Worm (Caenorhabditis elegans) whole organism, young adult: ENCODE results near the gene Y55H10A.2.
A peak's percentile ranks its signal among the peaks of the same experiment; 100 is the strongest.

Source experiments
- C06A6.2 ChIP-seq: fragments of 200-800 bp; sonication (Bioruptor generic); conservative IDR thresholded peaks from 2 replicates; pipeline ENCODE4 v1.3.6; 2022; ENCODE audit warnings: missing genetic modification characterization, missing compliant biosample characterization
- C17E4.6 ChIP-seq: fragments of 200-800 bp; sonication (Bioruptor generic); IDR thresholded peaks from 2 replicates; pipeline ENCODE4 v1.3.6; 2022; ENCODE audit warnings: missing genetic modification reagents, missing genetic modification characterization, missing compliant biosample characterization
- F22D6.2 ChIP-seq: sonication (generic microtip); optimal IDR thresholded peaks from 2 replicates; lab custom pipeline; 2016; ENCODE audit warnings: mild to moderate bottlenecking, missing genetic modification characterization, missing compliant biosample characterization
- F23B12.7 ChIP-seq: sonication (generic microtip); optimal IDR thresholded peaks from 2 replicates; lab custom pipeline; 2017; ENCODE audit warnings: missing genetic modification characterization, mild to moderate bottlenecking, missing compliant biosample characterization, antibody characterized with exemption, moderate library complexity; ENCODE audit not compliant: insufficient read depth
- K11D2.4 ChIP-seq: fragments of 200-800 bp; sonication (Bioruptor generic); IDR thresholded peaks from 2 replicates; pipeline ENCODE4 v1.3.6; 2022; ENCODE audit warnings: missing genetic modification reagents, missing genetic modification characterization, missing compliant biosample characterization
- K12H6.12 ChIP-seq: fragments of 200-800 bp; sonication (Bioruptor generic); optimal IDR thresholded peaks from 2 replicates; lab custom pipeline; 2018; ENCODE audit warnings: mild to moderate bottlenecking, missing genetic modification characterization, missing compliant biosample characterization
- Y79H2A.3 ChIP-seq: fragments of 200-800 bp; sonication (Bioruptor generic); conservative IDR thresholded peaks from 2 replicates; pipeline ENCODE4 v1.3.6; 2022; ENCODE audit warnings: missing genetic modification reagents, missing genetic modification characterization, missing compliant biosample characterization
- aptf-3 ChIP-seq: fragments of 200-800 bp; sonication (Bioruptor generic); IDR thresholded peaks from 2 replicates; pipeline ENCODE4 v1.3.6; 2022; ENCODE audit warnings: missing genetic modification characterization, missing compliant biosample characterization
- atf-7 ChIP-seq: sonication (generic microtip); optimal IDR thresholded peaks from 2 replicates; lab custom pipeline; 2017; ENCODE audit warnings: mild to moderate bottlenecking, missing genetic modification characterization, missing compliant biosample characterization
- attf-3 ChIP-seq: fragments of 200-800 bp; sonication (Bioruptor generic); conservative IDR thresholded peaks from 2 replicates; pipeline ENCODE4 v1.3.6; 2022; ENCODE audit warnings: missing genetic modification reagents, missing genetic modification characterization, missing compliant biosample characterization
- attf-5 ChIP-seq: fragments of 200-800 bp; sonication (Bioruptor generic); optimal IDR thresholded peaks from 2 replicates; lab custom pipeline; 2018; ENCODE audit warnings: mild to moderate bottlenecking, missing genetic modification characterization, missing compliant biosample characterization
- cebp-1 ChIP-seq, 2 experiments: fragments of 200-800 bp in 1 of 2; sonication (Bioruptor generic) in 1 of 2; sonication (generic microtip) in 1 of 2; IDR thresholded peaks in 1 of 2; optimal IDR thresholded peaks in 1 of 2; 2 replicates each; pipeline versions ENCODE4 v1.3.6 to Lab custom; 2017 to 2022; ENCODE audit warnings: missing compliant biosample characterization in 2 of 2, missing genetic modification characterization in 2 of 2, mild to moderate bottlenecking in 1 of 2, missing genetic modification reagents in 1 of 2, moderate library complexity in 1 of 2
- chd-7 ChIP-seq: sonication (generic microtip); optimal IDR thresholded peaks from 2 replicates; lab custom pipeline; 2016; ENCODE audit warnings: mild to moderate bottlenecking, missing genetic modification characterization, moderate library complexity, missing compliant biosample characterization
- dpff-1 ChIP-seq: sonication (generic microtip); optimal IDR thresholded peaks from 2 replicates; lab custom pipeline; 2017; ENCODE audit warnings: mild to moderate bottlenecking, missing genetic modification characterization, missing compliant biosample characterization
- dpl-1 ChIP-seq: fragments of 150-350 bp; optimal IDR thresholded peaks from 2 replicates; lab custom pipeline; 2014; ENCODE audit warnings: missing biosample characterization, missing genetic modification reagents, missing genetic modification characterization
- egrh-3 ChIP-seq: fragments of 200-800 bp; sonication (Bioruptor generic); IDR thresholded peaks from 2 replicates; pipeline ENCODE4 v1.3.6; 2022; ENCODE audit warnings: missing genetic modification reagents, missing genetic modification characterization, missing compliant biosample characterization
- ekl-4 ChIP-seq: fragments of 200-800 bp; sonication (Bioruptor generic); IDR thresholded peaks from 2 replicates; pipeline ENCODE4 v1.3.6; 2022; ENCODE audit warnings: missing genetic modification reagents, missing genetic modification characterization, missing compliant biosample characterization
- hmg-1.2 ChIP-seq: fragments of 200-800 bp; sonication (Bioruptor generic); IDR thresholded peaks from 2 replicates; pipeline ENCODE4 v1.3.6; 2022; ENCODE audit warnings: missing genetic modification reagents, missing genetic modification characterization, missing compliant biosample characterization
- hsf-1 ChIP-seq: fragments of 200-800 bp; sonication (Bioruptor generic); IDR thresholded peaks from 2 replicates; pipeline ENCODE4 v1.3.6; 2022; ENCODE audit warnings: missing genetic modification reagents, missing genetic modification characterization, missing compliant biosample characterization
- lin-35 ChIP-seq, 3 experiments: fragments of 150-350 bp in 2 of 3; sonication (generic microtip) in 1 of 3; optimal IDR thresholded peaks; 2 replicates each; lab custom pipeline; 2014 to 2018; ENCODE audit warnings: missing biosample characterization in 3 of 3, missing genetic modification characterization in 3 of 3, missing genetic modification reagents in 3 of 3
- lin-40 ChIP-seq: sonication (generic microtip); optimal IDR thresholded peaks from 2 replicates; lab custom pipeline; 2016; ENCODE audit warnings: missing genetic modification characterization, mild to moderate bottlenecking, missing compliant biosample characterization, missing genotype, missing genetic modification reagents
- lin-54 ChIP-seq: fragments of 200-800 bp; sonication (Bioruptor generic); optimal IDR thresholded peaks from 2 replicates; lab custom pipeline; 2018; ENCODE audit warnings: mild to moderate bottlenecking, missing genetic modification characterization, missing compliant biosample characterization
- mel-28 ChIP-seq: sonication (generic microtip); optimal IDR thresholded peaks from 2 replicates; lab custom pipeline; 2016; ENCODE audit warnings: borderline replicate concordance, mild to moderate bottlenecking, missing genetic modification characterization, missing compliant biosample characterization
- nfyb-1 ChIP-seq: fragments of 200-800 bp; sonication (Bioruptor generic); IDR thresholded peaks from 2 replicates; pipeline ENCODE4 v1.3.6; 2022; ENCODE audit warnings: missing genetic modification reagents, missing genetic modification characterization, missing compliant biosample characterization
- rec-8 ChIP-seq, 2 experiments: sonication (generic microtip); optimal IDR thresholded peaks; 2 replicates each; lab custom pipeline; 2016; ENCODE audit warnings: mild to moderate bottlenecking in 2 of 2, missing genetic modification characterization in 2 of 2, missing genetic modification reagents in 2 of 2, missing genotype in 2 of 2, missing biosample characterization in 1 of 2, missing compliant biosample characterization in 1 of 2, moderate library complexity in 1 of 2
- rpc-1 ChIP-seq, 2 experiments: fragments of 150-350 bp in 1 of 2; sonication (generic microtip) in 1 of 2; optimal IDR thresholded peaks; 2 replicates each; lab custom pipeline; 2014 to 2018; ENCODE audit warnings: missing biosample characterization in 1 of 2, missing genetic modification characterization in 1 of 2, missing genetic modification reagents in 1 of 2, missing genotype in 1 of 2
- sdz-38 ChIP-seq: sonication (generic microtip); optimal IDR thresholded peaks from 2 replicates; lab custom pipeline; 2016; ENCODE audit warnings: missing genotype, missing genetic modification characterization, missing compliant biosample characterization
- snpc-1.1 ChIP-seq: sonication (generic microtip); optimal IDR thresholded peaks from 2 replicates; lab custom pipeline; 2017; ENCODE audit warnings: missing genetic modification characterization, mild to moderate bottlenecking, missing compliant biosample characterization, antibody characterized with exemption, moderate library complexity, missing genotype, missing genetic modification reagents; ENCODE audit not compliant: insufficient read depth
- somi-1 ChIP-seq: fragments of 200-800 bp; sonication (Bioruptor generic); optimal IDR thresholded peaks from 2 replicates; lab custom pipeline; 2018; ENCODE audit warnings: mild to moderate bottlenecking, missing genetic modification characterization, missing compliant biosample characterization
- tbp1 ChIP-seq: fragments of 200-800 bp; sonication (Bioruptor generic); optimal IDR thresholded peaks from 2 replicates; lab custom pipeline; 2018; ENCODE audit warnings: mild to moderate bottlenecking, missing genetic modification characterization, missing compliant biosample characterization
- tbx-9 ChIP-seq: sonication (generic microtip); optimal IDR thresholded peaks from 2 replicates; lab custom pipeline; 2016; ENCODE audit warnings: borderline replicate concordance, missing genetic modification characterization, inconsistent platforms, missing compliant biosample characterization
- tlf-1 ChIP-seq: fragments of 200-800 bp; sonication (Bioruptor generic); optimal IDR thresholded peaks from 2 replicates; lab custom pipeline; 2018; ENCODE audit warnings: mild to moderate bottlenecking, missing genetic modification characterization, missing compliant biosample characterization
- ztf-18 ChIP-seq: sonication (generic microtip); optimal IDR thresholded peaks from 2 replicates; lab custom pipeline; 2016; ENCODE audit warnings: missing genotype, mild to moderate bottlenecking, missing genetic modification characterization, missing compliant biosample characterization
- ztf-28 ChIP-seq: fragments of 200-800 bp; sonication (Bioruptor generic); IDR thresholded peaks from 2 replicates; pipeline ENCODE4 v1.3.6; 2022; ENCODE audit warnings: missing genetic modification reagents, missing genetic modification characterization, missing compliant biosample characterization
- ztf-3 ChIP-seq: fragments of 200-800 bp; sonication (Bioruptor generic); optimal IDR thresholded peaks from 2 replicates; lab custom pipeline; 2018; ENCODE audit warnings: mild to moderate bottlenecking, missing genetic modification characterization, missing compliant biosample characterization

Y55H10A.2 gene

DNA sequence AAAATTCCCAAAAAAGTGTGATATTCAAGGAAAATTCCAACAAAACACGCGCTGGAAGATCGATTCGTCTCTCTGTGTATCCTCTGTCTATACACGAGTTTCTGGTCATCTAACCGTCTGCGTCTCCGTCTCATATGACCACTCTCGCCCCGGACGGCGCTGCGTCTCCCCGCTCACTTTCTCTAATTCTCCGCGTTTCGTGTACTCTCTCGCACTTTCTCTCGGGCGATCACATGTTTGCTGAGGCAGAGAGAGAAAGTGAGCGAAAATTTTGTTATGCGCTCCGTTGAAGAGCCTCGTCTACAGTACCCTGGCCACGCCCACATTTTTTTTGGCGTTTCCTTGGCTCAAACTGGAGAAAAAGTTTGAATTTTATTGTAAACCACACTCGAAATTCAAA, 21.3 kb downstream of the Y55H10A.2 start (continued):
- TF ChIP-seq F23B12.7 (tag; lab: Kevin White, UChicago) (no peak), F22D6.2 (tag; lab: Kevin White, UChicago) (peak; percentile 48), snpc-1.1 (tag; lab: Kevin White, UChicago) (no peak), egrh-3 (GFP tag; lab: Robert Waterston, UW) (0 out of 2 replicates have a peak, but pooled peaks have one; percentile 23), tbx-9 (tag; lab: Kevin White, UChicago) (no peak), C06A6.2 (GFP tag; lab: Robert Waterston, UW) (peak; percentile 66), cebp-1 (GFP tag; IDR thresholded peaks at IDR 0.05; lab: Robert Waterston, UW) (peak; percentile 64), cebp-1 (tag; optimal IDR thresholded peaks at IDR 0.05; lab: Kevin White, UChicago) (peak; percentile 90), attf-5 (peak; percentile 95), dpl-1 (peak; percentile 10), Y79H2A.3 (GFP tag; lab: Robert Waterston, UW) (no peak), attf-3 (GFP tag; lab: Robert Waterston, UW) (peak; percentile 61; the same call in 1 of the 2 replicates), mel-28 (tag; lab: Kevin White, UChicago) (no peak), nfyb-1 (GFP tag; lab: Robert Waterston, UW) (peak; percentile 82), K11D2.4 (peak; percentile 85), rpc-1 (optimal IDR thresholded peaks at IDR 0.05; lab: Kevin White, UChicago) (no peak), rpc-1 (tag; optimal IDR thresholded peaks at IDR 0.05; lab: Kevin White, UChicago) (no peak), K12H6.12 (tag; lab: Kevin White, UChicago) (peak; percentile 86), hmg-1.2 (GFP tag; lab: Robert Waterston, UW) (peak; percentile 99), ekl-4 (peak; percentile 93), atf-7 (tag; lab: Kevin White, UChicago) (peak; percentile 83), ztf-3 (GFP tag; lab: Kevin White, UChicago) (peak; percentile 78), sdz-38 (tag; lab: Kevin White, UChicago) (no peak), dpff-1 (no peak), lin-35 (GFP tag; optimal IDR thresholded peaks at IDR 0.05; lab: Kevin White, UChicago) (peak in 1 of 3 experiments; percentile 65), hsf-1 (GFP tag; lab: Robert Waterston, UW) (0 out of 2 replicates have a peak, but pooled peaks have one; percentile 29), chd-7 (tag; lab: Kevin White, UChicago) (peak; percentile 66), tlf-1 (GFP tag; lab: Kevin White, UChicago) (peak; percentile 67), ztf-28 (GFP tag; lab: Robert Waterston, UW) (no peak), somi-1 (GFP tag; lab: Kevin White, UChicago) (peak; percentile 61), aptf-3 (GFP tag; lab: Robert Waterston, UW) (no peak), C17E4.6 (GFP tag; lab: Robert Waterston, UW) (peak; percentile 59; the same call in 1 of the 2 replicates), lin-54 (GFP tag; lab: Kevin White, UChicago) (peak; percentile 80), lin-40 (tag; lab: Kevin White, UChicago) (peak; percentile 90), tbp1 (GFP tag; lab: Kevin White, UChicago) (peak; percentile 51), ztf-18 (peak; percentile 27), rec-8 (tag; optimal IDR thresholded peaks at IDR 0.05; lab: Kevin White, UChicago) (no peak)
